Fruit fly (Drosophila melanogaster): Measurements from ENCODE around the gene Ag5r2.

Gene Ag5r2

dm6 chrX:14812239-14812638 lies 28.4 kb upstream of the Ag5r2 start:
- TF ChIP-seq CG32532 (GFP tag; IDR thresholded peaks at IDR 0.05) (peak; percentile 18; the same call in 1 of the 2 replicates), Hey (tag; optimal IDR thresholded peaks at IDR 0.05) (no peak), Dfd (GFP tag; optimal IDR thresholded peaks at IDR 0.05) (no peak), dysf (GFP tag; IDR thresholded peaks at IDR 0.05) (peak; percentile 27; the same call in 1 of the 3 replicates), gem (tag; optimal IDR thresholded peaks at IDR 0.05) (peak; percentile 18), Atf6 (GFP tag; IDR thresholded peaks at IDR 0.05) (0 out of 2 replicates have a peak, but pooled peaks have one; percentile 13), CG5180 (GFP tag; optimal IDR thresholded peaks at IDR 0.05) (no peak), CG10209 (GFP tag; optimal IDR thresholded peaks at IDR 0.05) (no peak), cad (GFP tag; optimal IDR thresholded peaks at IDR 0.05) (no peak), Oli (tag; optimal IDR thresholded peaks at IDR 0.05) (peak; percentile 4), fru (optimal IDR thresholded peaks at IDR 0.05) (no peak), row (GFP tag; IDR thresholded peaks at IDR 0.05) (peak; percentile 50; the same call in 2 of the 3 replicates), Hr51 (GFP tag; optimal IDR thresholded peaks at IDR 0.05) (peak in 1 of 2 experiments; percentile 23), MTF-1 (GFP tag; optimal IDR thresholded peaks at IDR 0.05; ENCODE audit: borderline replicate concordance) (no peak), dmrt99B (tag; optimal IDR thresholded peaks at IDR 0.05) (peak; percentile 1), CG1024 (GFP tag; IDR thresholded peaks at IDR 0.05) (no peak), CG3407 (GFP tag; optimal IDR thresholded peaks at IDR 0.05) (no peak), Pdp1 (GFP tag; optimal IDR thresholded peaks at IDR 0.05) (no peak), ATbp (GFP tag; optimal IDR thresholded peaks at IDR 0.05) (no peak), CG6791 (GFP tag; IDR thresholded peaks at IDR 0.05; ENCODE audit: partially characterized antibody) (no peak), Aef1 (GFP tag; IDR thresholded peaks at IDR 0.05) (no peak), TFAM (GFP tag; optimal IDR thresholded peaks at IDR 0.05) (no peak), unpg (GFP tag; optimal IDR thresholded peaks at IDR 0.05) (peak; percentile 11), CG2678 (tag; optimal IDR thresholded peaks at IDR 0.05) (peak; percentile 24), lola (GFP tag; optimal IDR thresholded peaks at IDR 0.05) (no peak), slbo (GFP tag; IDR thresholded peaks at IDR 0.05) (peak; percentile 54), Trl (optimal IDR thresholded peaks at IDR 0.05) (no peak), Trl (GFP tag; optimal IDR thresholded peaks at IDR 0.05) (no peak), bab2 (GFP tag; optimal IDR thresholded peaks at IDR 0.05) (no peak), Poxn (GFP tag; IDR thresholded peaks at IDR 0.05) (no peak), Sry-δ (GFP tag; optimal IDR thresholded peaks at IDR 0.05) (no peak), CG17328 (GFP tag; IDR thresholded peaks at IDR 0.05) (0 out of 2 replicates have a peak, but pooled peaks have one; percentile 19), CG18764 (GFP tag; optimal IDR thresholded peaks at IDR 0.05) (no peak), CG4854 (GFP tag; optimal IDR thresholded peaks at IDR 0.05) (no peak), CG6854 (GFP tag; optimal IDR thresholded peaks at IDR 0.05) (no peak), CG7963 (GFP tag; IDR thresholded peaks at IDR 0.05; ENCODE audit: partially characterized antibody) (no peak), Mes4 (GFP tag; optimal IDR thresholded peaks at IDR 0.05) (no peak), CG32767 (GFP tag; IDR thresholded peaks at IDR 0.05) (no peak), CG1832 (GFP tag; optimal IDR thresholded peaks at IDR 0.05) (no peak), Side (GFP tag; optimal IDR thresholded peaks at IDR 0.05) (no peak), sens-2 (GFP tag; IDR thresholded peaks at IDR 0.05) (no peak), crol (GFP tag; IDR thresholded peaks at IDR 0.05) (no peak), Doc3 (GFP tag; IDR thresholded peaks at IDR 0.05; ENCODE audit: partially characterized antibody) (no peak), H15 (GFP tag; IDR thresholded peaks at IDR 0.05) (no peak), ind (GFP tag; optimal IDR thresholded peaks at IDR 0.05) (peak; percentile 5), slp2 (GFP tag; optimal IDR thresholded peaks at IDR 0.05) (no peak), CHES-1-like (GFP tag; optimal IDR thresholded peaks at IDR 0.05) (no peak), CG9727 (GFP tag; optimal IDR thresholded peaks at IDR 0.05) (no peak), Dp (GFP tag; optimal IDR thresholded peaks at IDR 0.05) (no peak), CG2199 (GFP tag; IDR thresholded peaks at IDR 0.05) (no peak), twi (tag; optimal IDR thresholded peaks at IDR 0.05) (no peak), CG10565 (GFP tag; optimal IDR thresholded peaks at IDR 0.05) (no peak)
